Worm (Caenorhabditis elegans): ENCODE results near the gene nsph-1.1.

DNA sequence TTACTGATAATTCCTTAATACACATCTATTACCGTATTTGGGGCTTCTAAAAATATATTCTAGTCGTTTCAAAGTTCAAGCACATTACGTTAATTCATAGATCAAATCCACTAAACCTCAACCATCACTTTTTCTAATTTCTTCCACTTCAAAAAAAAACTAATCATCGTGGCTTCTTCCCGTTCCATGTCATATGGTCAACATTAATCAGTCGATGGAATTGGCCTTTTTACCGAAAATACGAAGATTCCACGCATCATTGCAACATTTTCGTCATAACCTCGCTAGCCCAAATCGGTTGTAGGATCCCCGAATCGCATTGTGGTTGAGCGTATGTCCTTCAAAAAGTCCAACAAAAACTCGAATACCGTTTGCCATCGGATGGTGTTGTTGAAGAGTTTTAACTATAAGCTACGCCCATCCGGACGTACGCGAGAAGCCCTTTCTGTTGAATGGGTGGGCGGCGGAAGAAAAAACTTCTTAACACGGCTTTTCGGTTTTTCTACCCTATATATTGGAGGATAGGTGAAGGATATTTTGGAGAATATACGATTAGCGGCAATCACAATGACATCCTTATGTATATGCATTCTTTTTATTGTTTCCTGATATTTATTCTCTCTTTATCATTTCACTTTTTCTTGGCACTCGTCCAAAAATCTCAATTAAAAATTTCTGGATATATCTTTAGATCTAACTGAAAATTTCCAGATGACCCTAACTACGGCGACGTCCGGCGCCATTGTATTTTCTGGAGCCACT lies 34.1 kb upstream of the nsph-1.1 start, which contains the start of gene rol-6:
- TF ChIP-seq W03F9.2 (tag; optimal IDR thresholded peaks at IDR 0.05) (no peak), him-1 (tag; optimal IDR thresholded peaks at IDR 0.05) (no peak), dao-5 (tag; optimal IDR thresholded peaks at IDR 0.05) (no peak)

Measured in whole organism, L4/young adult.